Fruit fly (Drosophila melanogaster) ovary, adult (tissue): ENCODE data around the gene Exo84.

Experiments
- CG17801 ChIP-seq: fragments of 200-800 bp; optimal IDR thresholded peaks from 2 replicates; lab custom pipeline; 2019; ENCODE audit warnings: missing biosample characterization, mild to moderate bottlenecking, missing genetic modification characterization, moderate library complexity; ENCODE audit not compliant: partially characterized antibody

Exo84 gene

DNA sequence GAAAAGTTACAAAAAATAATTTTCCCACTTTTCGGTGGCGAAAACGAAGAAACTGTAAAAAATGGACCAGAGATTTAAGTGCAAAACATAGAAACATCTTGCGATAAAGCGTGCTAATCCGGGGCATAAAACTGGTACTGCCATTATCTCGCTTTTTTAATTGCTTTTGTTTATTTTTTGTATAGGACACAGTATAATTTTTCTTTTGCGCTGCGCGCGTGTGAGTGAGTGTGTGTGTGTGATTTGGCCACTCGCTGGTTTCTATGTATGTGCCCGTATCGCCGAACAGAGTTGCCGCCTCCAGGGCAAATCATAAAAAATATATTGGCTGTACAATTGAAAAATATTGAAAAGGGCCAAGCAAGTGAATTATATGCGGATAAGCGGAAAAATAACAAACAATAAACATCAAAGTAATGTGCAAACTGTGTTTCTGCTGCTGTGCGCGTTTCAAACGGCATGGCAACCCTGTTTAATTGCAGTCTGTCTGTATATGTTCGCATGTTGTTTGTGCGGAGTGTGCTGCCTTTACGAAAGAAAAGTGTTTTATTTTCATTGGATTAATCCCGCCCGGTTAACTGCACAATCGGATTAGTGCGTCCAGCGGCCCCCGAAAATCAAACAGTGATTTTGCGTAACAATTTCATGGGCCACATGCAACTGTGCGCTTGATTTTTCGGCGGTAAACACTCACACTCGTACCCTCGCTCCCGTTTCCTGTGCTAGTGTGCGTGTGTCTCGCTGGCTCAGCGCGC, 9.7 kb downstream of the Exo84 start:
- TF ChIP-seq CG17801 (GFP tag; lab: Kevin White, UChicago) = peak; percentile 86

DNA sequence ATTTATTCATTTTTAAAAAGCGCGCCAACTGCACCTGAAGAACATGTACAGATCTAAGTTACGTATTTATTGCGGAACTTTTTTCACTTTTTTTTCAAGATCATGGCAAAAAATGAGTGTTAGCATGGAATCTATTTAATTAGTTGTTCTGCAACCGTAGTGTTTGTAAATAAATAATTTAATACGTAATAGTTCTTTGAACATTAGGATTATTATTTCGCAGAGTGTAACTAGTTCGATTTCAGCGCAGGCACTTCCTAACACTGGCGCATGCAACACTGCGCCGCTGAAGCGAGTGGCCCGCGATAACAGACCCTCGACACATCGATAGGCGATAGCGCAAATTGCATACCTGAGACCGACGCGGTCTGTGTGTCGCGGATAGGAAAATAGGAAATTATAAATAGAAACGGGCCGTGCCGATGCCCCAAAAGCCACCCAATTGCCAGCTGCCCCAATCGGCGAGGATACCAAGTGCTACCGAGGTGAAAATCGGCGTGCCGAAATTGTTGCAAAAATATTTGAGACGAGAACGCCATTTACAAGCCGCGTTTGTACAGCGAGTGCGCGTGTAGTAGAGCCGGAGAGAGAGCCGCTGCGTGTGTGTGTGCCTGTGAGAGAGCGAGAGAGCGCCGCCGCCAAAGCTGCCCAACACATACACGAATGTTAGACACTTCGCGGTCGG, 10.5 kb downstream of the Exo84 start, which contains the start of gene gro:
gro (plus strand) TSS at position 320 of the 685 bp plus-strand sequence.
- no peak for TF ChIP-seq CG17801 (GFP tag; lab: Kevin White, UChicago)

DNA sequence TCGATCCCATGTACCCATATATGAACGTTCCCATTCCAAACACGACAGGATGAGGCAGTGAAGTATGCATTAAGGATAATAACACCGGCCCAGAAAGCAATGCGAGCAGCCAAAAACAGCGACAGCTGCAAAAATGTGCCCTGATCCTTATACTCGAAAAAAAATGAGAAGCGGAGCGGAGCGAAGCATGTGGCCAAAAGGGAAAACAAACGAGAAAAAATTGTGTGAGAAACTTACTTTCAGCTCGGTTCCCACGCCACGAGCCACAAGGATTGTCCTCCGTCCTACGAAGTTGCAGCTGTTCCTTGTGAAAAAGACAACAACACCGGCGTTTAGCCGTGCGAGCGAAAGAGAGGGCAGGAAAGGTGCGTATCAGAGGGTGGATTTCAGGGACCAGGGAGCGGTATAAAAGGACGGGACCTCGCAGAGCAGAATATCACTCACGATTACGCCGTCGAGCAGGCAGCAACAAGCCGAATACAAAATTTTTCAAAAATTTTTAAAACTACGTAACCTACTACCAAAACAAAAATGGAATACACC, 12.2 kb downstream of the Exo84 start:
- TF ChIP-seq CG17801 (GFP tag; lab: Kevin White, UChicago) = no peak

DNA sequence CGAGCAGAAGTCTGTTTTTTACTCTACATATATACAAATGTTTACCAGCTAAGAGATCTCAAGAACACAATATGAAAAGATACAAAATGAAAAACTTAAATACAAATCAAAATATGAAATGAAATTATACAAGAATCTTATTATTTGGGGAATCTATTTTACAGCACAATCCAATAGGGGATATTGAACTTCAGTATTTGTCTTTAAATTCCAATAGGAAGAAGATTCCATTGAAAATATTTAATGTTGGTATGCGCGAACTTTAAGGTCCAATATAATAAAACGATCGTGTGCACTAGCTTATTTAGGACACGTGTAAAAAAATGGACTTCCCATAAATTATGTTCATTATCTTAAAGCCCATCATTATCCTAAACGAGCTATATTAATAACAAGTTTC, 14.2 kb downstream of the Exo84 start:
- TF ChIP-seq CG17801 (GFP tag; lab: Kevin White, UChicago) = no peak

DNA sequence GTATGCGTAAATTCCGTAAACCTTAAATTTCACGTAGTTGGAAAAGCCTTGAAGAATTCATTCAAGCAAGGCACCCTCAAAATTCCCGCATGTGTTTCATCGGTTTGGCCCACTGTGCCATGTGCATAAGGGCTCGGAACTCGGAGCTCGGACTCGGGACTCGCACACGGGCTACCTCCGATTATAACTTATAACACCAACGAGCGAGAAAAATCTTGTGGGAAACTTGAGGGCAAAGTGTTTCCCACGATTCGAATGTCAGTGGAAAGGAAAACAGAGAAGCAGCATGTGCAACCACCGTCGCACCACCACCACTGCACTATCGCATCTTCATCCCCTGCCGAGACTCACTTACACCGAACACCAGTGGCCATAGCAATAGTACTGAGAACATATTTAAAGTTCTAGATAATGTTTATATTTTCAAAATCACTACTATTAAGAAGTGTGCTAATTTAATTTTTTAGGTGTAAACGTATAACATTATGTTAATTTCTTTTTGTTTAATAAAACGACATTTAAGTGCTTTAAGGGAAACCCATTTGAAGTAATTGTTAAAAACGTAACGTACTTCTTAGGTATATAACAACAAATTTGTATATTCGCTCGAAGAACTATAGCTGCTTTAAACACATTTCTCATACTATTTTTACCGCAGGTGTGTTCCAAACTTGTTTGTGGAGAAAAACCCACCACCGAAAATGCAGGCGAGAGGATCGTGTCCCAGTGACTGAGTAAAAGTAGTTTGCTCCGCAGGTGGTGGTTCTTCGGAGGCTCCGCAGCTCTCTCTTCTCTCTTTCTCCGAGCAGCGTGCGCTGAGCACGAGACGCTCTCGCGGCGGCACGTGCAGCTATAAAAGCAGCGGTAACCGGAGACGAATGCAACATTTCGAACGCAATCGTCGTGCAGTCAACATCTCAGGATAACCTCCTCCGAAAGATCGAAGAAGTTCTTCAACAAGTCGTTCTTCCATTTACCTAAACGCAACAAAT, 15.6 kb downstream of the Exo84 start:
- no peak for TF ChIP-seq CG17801 (GFP tag; lab: Kevin White, UChicago)

DNA sequence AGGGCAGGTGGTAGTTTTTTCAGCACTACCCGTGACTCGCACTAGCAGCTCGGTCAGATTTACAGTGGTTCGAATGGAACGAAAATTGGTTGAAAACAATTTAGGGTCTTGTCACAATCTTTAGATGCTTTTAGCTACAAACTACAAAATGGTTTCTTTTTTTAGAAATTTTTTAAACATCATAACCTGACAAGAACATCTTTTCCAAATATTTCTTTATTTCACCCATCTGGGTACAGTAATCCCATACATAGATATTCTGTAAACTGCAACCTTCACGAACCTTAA, 16.7 kb downstream of the Exo84 start:
- TF ChIP-seq CG17801 (GFP tag; lab: Kevin White, UChicago) = no peak

DNA sequence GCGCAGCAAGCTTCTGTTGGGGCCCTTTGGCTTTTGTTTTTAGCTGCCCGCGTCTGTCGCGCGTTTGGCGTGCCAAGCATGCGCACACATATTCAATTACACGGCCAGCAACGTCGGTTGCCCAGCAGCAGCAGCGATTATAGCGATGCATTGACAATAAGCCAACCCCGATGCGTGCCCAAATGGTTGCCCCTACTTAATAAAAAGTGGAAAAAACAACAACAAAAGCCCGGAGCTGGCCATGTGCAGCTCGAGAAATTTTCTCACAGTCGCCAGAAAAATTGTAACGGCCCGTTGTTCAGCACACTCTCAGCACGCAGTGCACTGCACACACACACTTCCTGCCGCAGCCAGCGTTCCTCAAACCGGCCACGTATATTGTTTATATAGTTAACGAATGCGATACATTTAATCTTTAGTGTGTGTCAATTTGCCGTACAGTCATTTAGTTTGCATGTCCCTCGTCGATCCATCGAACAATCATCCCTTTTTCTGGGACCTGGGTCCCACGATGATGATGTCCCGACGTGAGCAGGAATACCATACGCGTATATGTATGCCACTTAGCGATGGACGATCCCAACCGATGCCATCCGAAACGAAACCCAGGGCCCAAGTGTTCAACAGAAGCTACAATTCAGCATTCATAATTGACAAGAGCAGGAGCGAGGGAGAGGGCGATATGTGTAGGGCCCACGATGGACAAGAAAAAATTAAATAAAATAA, 17.3 kb downstream of the Exo84 start:
- no peak for TF ChIP-seq CG17801 (GFP tag; lab: Kevin White, UChicago)

DNA sequence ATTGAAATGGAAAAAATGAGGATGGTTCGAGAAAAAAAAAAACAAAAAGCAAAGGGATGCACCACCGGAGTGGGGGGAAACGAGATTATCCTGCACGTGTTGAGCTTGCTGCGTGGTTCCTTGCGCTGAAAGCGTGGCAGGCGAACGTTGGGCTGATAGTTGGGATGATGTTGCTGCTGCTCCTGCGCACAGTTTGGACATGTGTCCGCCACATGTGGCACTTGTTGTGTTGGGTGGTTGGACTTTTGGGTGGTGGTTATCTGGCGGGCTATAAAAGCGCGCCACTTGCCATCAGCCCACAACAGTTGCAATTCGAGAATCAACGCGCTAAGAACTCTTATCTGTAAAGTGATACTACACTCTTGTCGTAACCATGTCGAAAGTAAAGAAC, 19.5 kb downstream of the Exo84 start:
- TF ChIP-seq CG17801 (GFP tag; lab: Kevin White, UChicago) = no peak

DNA sequence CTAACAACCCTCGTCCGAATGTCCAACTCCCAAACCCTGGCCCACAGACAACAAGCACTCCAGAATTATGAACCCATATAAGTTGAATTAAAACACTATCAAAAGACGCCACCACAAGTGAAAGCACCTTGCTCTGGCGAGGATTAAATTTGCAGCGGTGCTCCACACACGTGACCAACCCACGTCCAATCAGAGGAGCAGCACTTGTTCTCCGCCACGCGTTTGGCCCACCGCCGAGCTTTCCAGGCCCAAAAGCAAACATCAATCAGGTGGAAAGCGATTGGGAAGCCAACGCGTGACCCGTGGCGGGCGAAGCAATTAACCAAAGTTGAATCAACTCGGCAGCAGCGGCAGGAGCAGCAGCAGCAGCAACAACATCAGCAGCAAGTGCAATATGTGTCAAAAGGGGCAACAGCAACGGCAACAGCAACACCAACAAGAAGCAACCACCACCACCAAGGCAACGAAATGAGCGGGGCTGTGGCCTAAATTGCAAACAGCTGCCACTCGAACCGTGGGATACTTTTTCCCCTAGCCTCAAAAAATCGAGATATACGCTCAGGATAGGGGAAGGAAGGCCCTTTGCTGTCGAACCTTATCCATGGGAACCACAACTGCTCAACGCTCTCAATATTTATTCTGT, 20.0 kb downstream of the Exo84 start:
- TF ChIP-seq CG17801 (GFP tag; lab: Kevin White, UChicago) = no peak

DNA sequence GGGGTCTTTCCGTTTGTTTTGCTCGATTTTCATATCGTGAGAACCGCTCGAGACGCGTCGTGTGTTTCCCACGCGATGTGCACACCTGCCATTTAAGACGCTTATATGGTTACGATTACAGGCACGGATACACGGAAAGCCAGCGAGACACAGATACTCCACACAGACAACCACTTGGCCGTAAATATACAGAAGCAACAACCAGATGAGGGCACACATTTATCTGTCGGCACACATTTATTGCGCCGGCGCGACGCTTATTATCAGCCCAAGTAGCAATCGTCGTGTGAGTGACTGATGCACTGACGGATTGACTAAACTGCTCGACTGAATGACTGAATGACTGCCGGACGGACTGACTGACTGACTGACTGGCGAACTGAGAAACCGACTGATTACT, 21.5 kb downstream of the Exo84 start:
- no peak for TF ChIP-seq CG17801 (GFP tag; lab: Kevin White, UChicago)

DNA sequence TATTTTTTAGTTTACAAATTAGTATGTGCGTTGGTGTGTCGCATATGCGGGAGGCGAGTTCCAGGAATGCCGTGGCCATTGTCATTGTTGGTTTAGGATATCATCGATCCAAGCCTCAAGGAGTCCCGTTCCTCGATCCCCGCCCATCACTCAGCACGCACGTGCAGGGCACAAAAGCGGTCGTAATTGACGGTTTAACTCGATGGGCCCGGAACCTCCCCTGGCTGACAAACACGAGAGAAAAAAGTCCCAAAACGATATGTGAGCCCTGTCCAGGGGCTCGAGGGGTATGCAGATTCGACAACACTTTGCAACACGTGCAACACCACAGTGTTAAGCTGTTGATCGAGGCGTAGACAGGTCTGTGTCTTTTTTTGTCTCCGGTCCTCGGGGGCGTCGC, 24.2 kb downstream of the Exo84 start:
- TF ChIP-seq CG17801 (GFP tag; lab: Kevin White, UChicago) = no peak

DNA sequence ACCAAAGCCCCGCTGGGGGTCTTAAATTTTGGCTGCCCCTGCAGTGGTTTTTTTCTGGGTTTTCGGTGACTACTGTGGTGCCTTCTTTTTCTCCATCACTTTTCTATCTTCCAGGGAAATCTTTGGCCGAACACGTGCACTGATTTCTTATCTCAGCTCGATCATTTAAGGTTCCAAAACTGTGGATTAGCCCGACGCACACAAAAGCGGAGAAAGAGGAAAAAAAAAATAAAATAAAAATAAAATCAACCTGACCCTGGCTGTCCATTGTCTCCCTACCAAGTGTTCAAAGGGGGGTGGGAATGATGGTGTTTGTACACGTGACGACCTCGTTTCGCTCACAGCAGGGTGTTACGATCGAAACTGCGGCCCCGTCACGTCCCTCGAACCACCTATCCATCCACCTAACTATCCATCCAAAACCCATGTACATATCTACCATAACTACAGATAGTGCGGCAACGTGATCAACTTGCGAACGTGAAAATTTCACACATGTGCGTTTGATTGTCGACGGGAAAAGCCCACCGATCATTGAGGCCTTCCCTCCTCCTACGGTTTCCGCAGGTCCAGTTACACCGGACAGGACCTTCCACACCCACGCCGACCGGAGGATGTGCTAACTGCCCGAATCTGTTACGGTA, 25.3 kb downstream of the Exo84 start:
- TF ChIP-seq CG17801 (GFP tag; lab: Kevin White, UChicago) = no peak

DNA sequence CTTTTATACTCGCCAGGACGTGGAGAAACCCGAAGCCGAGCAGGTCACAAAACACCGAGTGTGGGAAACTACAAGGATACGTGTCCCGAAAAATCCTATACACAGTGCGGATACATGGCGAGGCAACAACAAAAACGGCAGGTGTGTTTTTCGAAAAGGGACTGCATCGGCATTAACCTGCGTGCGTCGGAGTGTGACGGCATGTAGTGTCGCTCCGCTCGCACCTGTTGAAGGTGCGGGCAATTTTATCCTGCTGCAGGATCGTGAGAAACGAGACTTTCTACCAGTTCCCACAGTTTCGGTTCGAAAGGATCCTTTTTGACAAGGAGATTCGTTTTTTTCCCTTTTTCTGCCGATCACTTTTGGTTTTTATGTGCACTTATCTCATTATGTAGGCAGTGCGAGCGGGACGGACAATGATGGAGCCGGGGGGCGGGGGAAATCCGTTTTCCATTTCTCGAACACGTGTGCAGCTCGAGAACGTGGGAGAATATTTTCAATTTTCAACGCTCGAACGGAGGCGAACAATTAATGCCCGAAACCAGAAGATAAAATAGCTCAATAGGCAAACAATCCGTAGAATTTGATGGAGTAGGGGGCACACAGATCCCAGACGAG, 27.4 kb downstream of the Exo84 start:
- TF ChIP-seq CG17801 (GFP tag; lab: Kevin White, UChicago) = no peak
